Fruit fly (Drosophila melanogaster): ENCODE measurements around the gene CG7985.

Gene CG7985

DNA sequence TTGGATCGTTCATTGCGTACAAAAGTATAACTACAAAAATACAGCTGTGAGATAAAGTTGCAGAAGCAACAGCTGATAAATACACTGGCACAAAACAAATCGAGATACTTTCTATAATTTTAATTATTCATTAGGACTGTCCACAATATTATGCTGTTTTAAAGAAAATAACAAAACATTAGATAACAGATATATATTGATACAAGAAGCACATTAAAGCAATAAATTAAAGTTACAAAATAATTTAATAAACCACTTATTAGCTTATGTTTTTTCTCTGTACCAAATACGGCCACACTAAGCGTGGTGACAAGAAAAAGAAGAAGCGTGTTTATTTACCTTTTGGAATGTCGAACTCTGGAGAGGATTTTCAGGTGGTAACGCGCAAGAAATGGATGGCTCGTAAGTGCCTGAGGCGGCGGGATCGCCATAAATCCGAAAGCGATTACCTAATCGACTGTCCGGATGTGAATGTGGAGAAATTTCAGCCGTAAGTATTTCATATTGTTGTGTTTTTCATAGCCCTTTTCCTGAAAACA is 20.6 kb downstream of the CG7985 start, which contains the start of the genes CG7988 and CG7183:
Gene CG7988 (plus strand): TSS at position 316 of the 539 bp plus-strand sequence.
Gene CG7183 (minus strand): TSS at position 489 of the 539 bp plus-strand sequence.
- TF ChIP-seq Hr4 (GFP tag; optimal IDR thresholded peaks at IDR 0.05) (peak; percentile 98), CG8119 (GFP tag; IDR thresholded peaks at IDR 0.05) (peak; percentile 97), CG15336 (GFP tag; IDR thresholded peaks at IDR 0.05) (peak; percentile 97), CG6163 (GFP tag; IDR thresholded peaks at IDR 0.05) (peak; percentile 98), CG6792 (GFP tag; optimal IDR thresholded peaks at IDR 0.05) (peak; percentile 98), CG10669 (GFP tag; optimal IDR thresholded peaks at IDR 0.05) (peak; percentile 97), fd85E (GFP tag; optimal IDR thresholded peaks at IDR 0.05) (no peak), Ets21C (GFP tag; optimal IDR thresholded peaks at IDR 0.05) (peak; percentile 97), Eip93F (GFP tag; optimal IDR thresholded peaks at IDR 0.05) (peak; percentile 82), Eip78C (GFP tag) (peak; percentile 99), CG6808 (GFP tag; optimal IDR thresholded peaks at IDR 0.05) (peak; percentile 93), CG8632 (GFP tag; optimal IDR thresholded peaks at IDR 0.05) (peak; percentile 98), svp (GFP tag) (peak; percentile 99), salr (GFP tag; optimal IDR thresholded peaks at IDR 0.05) (peak; percentile 92 to 97), dsx (GFP tag; optimal IDR thresholded peaks at IDR 0.05; ENCODE audit: poor library complexity, severe bottlenecking) (peak; percentile 97), CG32006 (GFP tag; optimal IDR thresholded peaks at IDR 0.05) (peak; percentile 98), vri (GFP tag; optimal IDR thresholded peaks at IDR 0.05) (no peak), eg (GFP tag; IDR thresholded peaks at IDR 0.05) (peak; percentile 99), fkh (GFP tag; optimal IDR thresholded peaks at IDR 0.05) (peak; percentile 98), Gug (GFP tag; IDR thresholded peaks at IDR 0.05) (peak; percentile 99), ss (GFP tag; optimal IDR thresholded peaks at IDR 0.05) (peak; percentile 86 to 95), lz (GFP tag; optimal IDR thresholded peaks at IDR 0.05) (peak; percentile 99), cyc (GFP tag; optimal IDR thresholded peaks at IDR 0.05) (peak; percentile 97), CG16779 (tag; optimal IDR thresholded peaks at IDR 0.05) (peak; percentile 89), CG4318 (GFP tag; optimal IDR thresholded peaks at IDR 0.05) (no peak), OdsH (GFP tag; optimal IDR thresholded peaks at IDR 0.05) (peak; percentile 99), Blimp-1 (GFP tag; optimal IDR thresholded peaks at IDR 0.05) (peak; percentile 85), CG11762 (GFP tag; optimal IDR thresholded peaks at IDR 0.05; ENCODE audit: insufficient read depth) (peak; percentile 92), Met (GFP tag; optimal IDR thresholded peaks at IDR 0.05) (peak; percentile 98), Lpt (GFP tag; optimal IDR thresholded peaks at IDR 0.05) (peak; percentile 92), CG34406 (GFP tag; optimal IDR thresholded peaks at IDR 0.05) (peak; percentile 98), Sox14 (GFP tag; optimal IDR thresholded peaks at IDR 0.05) (peak; percentile 98), achi (GFP tag; optimal IDR thresholded peaks at IDR 0.05) (peak; percentile 97), Smox (GFP tag; optimal IDR thresholded peaks at IDR 0.05) (peak; percentile 98), Sox102F (GFP tag; optimal IDR thresholded peaks at IDR 0.05) (peak; percentile 95), CG9139 (GFP tag; optimal IDR thresholded peaks at IDR 0.05) (peak; percentile 93), Eip75B (GFP tag; optimal IDR thresholded peaks at IDR 0.05) (peak; percentile 98), esn (GFP tag; optimal IDR thresholded peaks at IDR 0.05) (peak; percentile 99), CG10631 (GFP tag; optimal IDR thresholded peaks at IDR 0.05) (peak; percentile 99), CG1621 (tag; optimal IDR thresholded peaks at IDR 0.05) (peak; percentile 94), CG7368 (GFP tag; optimal IDR thresholded peaks at IDR 0.05) (peak; percentile 93), CG6276 (GFP tag; optimal IDR thresholded peaks at IDR 0.05) (peak; percentile 88), CG8319 (GFP tag; optimal IDR thresholded peaks at IDR 0.05) (peak; percentile 95), dac (GFP tag; optimal IDR thresholded peaks at IDR 0.05) (peak; percentile 80), CG3919 (GFP tag; optimal IDR thresholded peaks at IDR 0.05) (peak; percentile 96), fd59A (GFP tag; optimal IDR thresholded peaks at IDR 0.05) (peak; percentile 95), CG11902 (GFP tag; optimal IDR thresholded peaks at IDR 0.05) (peak; percentile 95), CG31627 (GFP tag; optimal IDR thresholded peaks at IDR 0.05) (peak; percentile 99), net (GFP tag; optimal IDR thresholded peaks at IDR 0.05) (peak; percentile 97), Hr38 (GFP tag; optimal IDR thresholded peaks at IDR 0.05) (peak; percentile 60), spab (GFP tag; optimal IDR thresholded peaks at IDR 0.05) (peak; percentile 90)

Data from whole organism, prepupa.